Fruit fly (Drosophila melanogaster): Measurements from ENCODE around the gene CG13775.

Gene CG13775

DNA sequence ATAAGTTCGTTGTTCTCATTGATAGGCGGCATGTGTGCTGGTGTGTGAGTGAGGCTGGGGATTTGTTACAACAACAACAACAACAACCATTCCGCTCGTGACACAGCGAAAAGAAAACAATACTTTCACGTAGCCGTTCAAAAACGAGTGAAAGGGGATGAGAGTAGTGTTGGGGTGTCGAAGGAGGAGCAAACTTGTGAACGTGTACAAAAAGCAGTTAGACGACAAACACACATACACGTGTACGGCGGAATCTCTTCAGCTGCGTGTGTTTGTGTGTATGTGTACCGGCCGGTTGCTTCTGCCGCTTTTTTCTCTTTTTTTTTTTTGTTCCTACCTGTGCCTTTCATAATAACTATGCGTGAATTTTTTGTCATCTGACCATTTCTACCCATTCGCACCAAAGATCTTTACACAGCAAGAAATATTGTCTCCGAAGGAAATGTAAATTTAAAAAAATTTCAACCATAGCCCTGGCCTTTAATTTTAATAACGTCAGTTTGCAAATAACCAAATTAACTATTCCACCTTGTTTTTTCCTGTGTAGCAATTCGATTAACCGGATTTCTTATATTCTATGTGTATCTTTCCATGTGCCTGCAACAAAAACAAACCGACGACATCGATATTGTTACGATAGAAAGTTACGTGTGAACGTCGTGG, 34.5 kb downstream of the CG13775 start (continued):
- TF ChIP-seq hkb (optimal IDR thresholded peaks at IDR 0.05) (no peak), hkb (GFP tag; IDR thresholded peaks at IDR 0.05) (peak; percentile 90), Hr78 (GFP tag; optimal IDR thresholded peaks at IDR 0.05) (no peak), dimm (GFP tag; IDR thresholded peaks at IDR 0.05) (no peak; the same call in 1 of the 2 replicates), Camta (GFP tag; optimal IDR thresholded peaks at IDR 0.05) (peak; percentile 65), sqz (GFP tag; optimal IDR thresholded peaks at IDR 0.05) (peak; percentile 81), CG2116 (GFP tag; optimal IDR thresholded peaks at IDR 0.05) (peak; percentile 33), CG18011 (GFP tag; optimal IDR thresholded peaks at IDR 0.05) (peak; percentile 43), CG11695 (GFP tag; IDR thresholded peaks at IDR 0.05) (peak; percentile 76), D19A (tag; optimal IDR thresholded peaks at IDR 0.05) (peak; percentile 66), Hr51 (GFP tag; optimal IDR thresholded peaks at IDR 0.05) (peak in 1 of 2 experiments; percentile 3), PHDP (tag; optimal IDR thresholded peaks at IDR 0.05) (peak; percentile 60), nerfin-1 (tag; optimal IDR thresholded peaks at IDR 0.05) (peak; percentile 74), tap (tag; optimal IDR thresholded peaks at IDR 0.05) (no peak), NFAT (GFP tag; IDR thresholded peaks at IDR 0.05) (no peak), Gug (GFP tag; IDR thresholded peaks at IDR 0.05) (peak; percentile 58; the same call in 2 of the 4 replicates), Atf6 (GFP tag; IDR thresholded peaks at IDR 0.05) (peak; percentile 74), CG18262 (tag; optimal IDR thresholded peaks at IDR 0.05) (peak; percentile 74), CG11696 (GFP tag; IDR thresholded peaks at IDR 0.05) (peak; percentile 59; the same call in 1 of the 2 replicates), CG12659 (GFP tag; optimal IDR thresholded peaks at IDR 0.05) (peak; percentile 52), da (GFP tag; optimal IDR thresholded peaks at IDR 0.05) (no peak), Spps (tag; optimal IDR thresholded peaks at IDR 0.05) (peak; percentile 45), CG3281 (GFP tag; optimal IDR thresholded peaks at IDR 0.05) (peak; percentile 56), gsb-n (tag; optimal IDR thresholded peaks at IDR 0.05) (peak; percentile 63), kah (GFP tag; optimal IDR thresholded peaks at IDR 0.05) (peak; percentile 1), fd96Cb (tag; optimal IDR thresholded peaks at IDR 0.05) (peak; percentile 66), CG16863 (GFP tag; optimal IDR thresholded peaks at IDR 0.05) (peak; percentile 46), zfh2 (GFP tag; optimal IDR thresholded peaks at IDR 0.05) (peak; percentile 61), ERR (GFP tag; optimal IDR thresholded peaks at IDR 0.05) (no peak), trem (tag; optimal IDR thresholded peaks at IDR 0.05) (peak; percentile 37), vfl (GFP tag; optimal IDR thresholded peaks at IDR 0.05) (peak; percentile 45), CG13424 (tag; optimal IDR thresholded peaks at IDR 0.05) (peak; percentile 65), gt (GFP tag; IDR thresholded peaks at IDR 0.05) (no peak; the same call in 1 of the 2 replicates), CG33213 (GFP tag; optimal IDR thresholded peaks at IDR 0.05) (peak; percentile 42), Abd-B (GFP tag; optimal IDR thresholded peaks at IDR 0.05) (no peak), sob (GFP tag; IDR thresholded peaks at IDR 0.05) (peak; percentile 74; the same call in 1 of the 2 replicates), Xrp1 (GFP tag; IDR thresholded peaks at IDR 0.05) (peak; percentile 90), CG11398 (GFP tag; optimal IDR thresholded peaks at IDR 0.05) (peak; percentile 69), danr (GFP tag; IDR thresholded peaks at IDR 0.05) (0 out of 2 replicates have a peak, but pooled peaks have one; percentile 30), CG12155 (GFP tag; optimal IDR thresholded peaks at IDR 0.05) (peak; percentile 52), CG7357 (GFP tag; IDR thresholded peaks at IDR 0.05) (no peak), sim (GFP tag; IDR thresholded peaks at IDR 0.05) (peak; percentile 70; the same call in 1 of the 2 replicates), btn (GFP tag; optimal IDR thresholded peaks at IDR 0.05) (peak; percentile 21), run (tag; optimal IDR thresholded peaks at IDR 0.05) (no peak), lab (GFP tag; optimal IDR thresholded peaks at IDR 0.05) (peak; percentile 76), HLH4C (GFP tag; IDR thresholded peaks at IDR 0.05; ENCODE audit: partially characterized antibody) (no peak), fu2 (GFP tag; optimal IDR thresholded peaks at IDR 0.05) (peak; percentile 54), CG17359 (tag; optimal IDR thresholded peaks at IDR 0.05) (peak; percentile 83), corto (GFP tag; optimal IDR thresholded peaks at IDR 0.05) (peak; percentile 38)

All from whole organism, embryonic.